Worm (Caenorhabditis elegans): ENCODE results near the gene T19C4.1.
"Not testable (repeated sequence)": the region's sequence is repeated elsewhere in the genome, so short reads cannot be mapped to it uniquely, and the experiment has no call there.

The T19C4.1 gene

DNA sequence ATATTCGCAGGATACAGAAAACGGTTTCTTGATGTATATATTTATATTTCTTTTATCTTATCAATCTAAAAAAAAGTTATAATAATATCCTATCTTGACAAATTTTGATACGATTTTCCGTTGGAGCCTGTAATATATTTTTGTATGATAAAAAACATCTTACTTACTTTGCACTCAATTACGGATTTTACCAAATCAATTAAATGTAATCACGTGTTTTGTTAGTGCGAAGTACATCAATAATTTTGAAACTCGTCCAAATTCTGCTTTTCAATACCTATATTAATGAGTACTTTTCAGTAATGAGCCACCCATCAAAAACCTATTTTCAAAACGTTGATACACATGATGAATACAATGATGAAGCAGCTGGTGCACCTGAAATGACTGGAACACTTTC, at the start of gene T19C4.1:
T19C4.1 (plus strand) TSS at position 301 of the 400 bp plus-strand sequence.
- no peak for TF ChIP-seq ceh-82 (tag; optimal IDR thresholded peaks at IDR 0.05)
- TF ChIP-seq nhr-11 (tag; optimal IDR thresholded peaks at IDR 0.05): no peak
- no peak for TF ChIP-seq isw-1 (GFP tag; IDR thresholded peaks at IDR 0.05)
- TF ChIP-seq nhr-77 (tag; optimal IDR thresholded peaks at IDR 0.05): no peak
- no peak for TF ChIP-seq ets-5 (GFP tag; IDR thresholded peaks at IDR 0.05)
- no peak for TF ChIP-seq Y116A8C.19 (tag; optimal IDR thresholded peaks at IDR 0.05; ENCODE audit: borderline replicate concordance)
- no peak for TF ChIP-seq C04F5.9 (tag; optimal IDR thresholded peaks at IDR 0.05)
- no peak for TF ChIP-seq pag-3 (tag; optimal IDR thresholded peaks at IDR 0.05; ENCODE audit: borderline replicate concordance, insufficient read depth)
- no peak for TF ChIP-seq C34B4.2 (tag; optimal IDR thresholded peaks at IDR 0.05)
- TF ChIP-seq ceh-90 (tag; optimal IDR thresholded peaks at IDR 0.05): no peak

DNA sequence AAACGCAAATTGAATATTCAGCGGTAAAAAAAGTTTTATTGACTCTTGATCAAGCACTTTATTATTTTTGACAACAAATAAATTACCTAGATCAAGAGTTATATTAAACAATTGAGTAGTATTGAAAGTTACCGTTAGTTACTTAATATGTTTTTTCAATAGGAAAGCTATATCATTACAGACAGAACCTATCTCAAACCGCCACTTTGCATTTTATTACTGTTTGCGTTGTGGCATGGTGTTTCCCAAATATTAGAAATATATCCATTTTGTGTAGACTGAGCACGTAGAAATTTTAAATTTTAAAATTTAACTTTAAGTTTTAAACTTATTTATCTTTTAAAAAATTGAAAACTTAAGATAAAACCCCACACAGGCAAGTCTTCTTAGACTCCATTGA, 45.1 kb upstream of the T19C4.1 start:
- TF ChIP-seq rnt-1 (tag; optimal IDR thresholded peaks at IDR 0.05): no peak
- no peak for TF ChIP-seq hlh-4 (tag; optimal IDR thresholded peaks at IDR 0.05)
- no peak for TF ChIP-seq aha-1 (tag; optimal IDR thresholded peaks at IDR 0.05)
- TF ChIP-seq C34B4.2 (tag; optimal IDR thresholded peaks at IDR 0.05): no peak
- TF ChIP-seq snpc-4 (tag; optimal IDR thresholded peaks at IDR 0.05): no peak
- no peak for TF ChIP-seq nhr-84 (tag; optimal IDR thresholded peaks at IDR 0.05)
- no peak for TF ChIP-seq unc-98 (GFP tag; IDR thresholded peaks at IDR 0.05)
- TF ChIP-seq egl-13 (tag; optimal IDR thresholded peaks at IDR 0.05): no peak

DNA sequence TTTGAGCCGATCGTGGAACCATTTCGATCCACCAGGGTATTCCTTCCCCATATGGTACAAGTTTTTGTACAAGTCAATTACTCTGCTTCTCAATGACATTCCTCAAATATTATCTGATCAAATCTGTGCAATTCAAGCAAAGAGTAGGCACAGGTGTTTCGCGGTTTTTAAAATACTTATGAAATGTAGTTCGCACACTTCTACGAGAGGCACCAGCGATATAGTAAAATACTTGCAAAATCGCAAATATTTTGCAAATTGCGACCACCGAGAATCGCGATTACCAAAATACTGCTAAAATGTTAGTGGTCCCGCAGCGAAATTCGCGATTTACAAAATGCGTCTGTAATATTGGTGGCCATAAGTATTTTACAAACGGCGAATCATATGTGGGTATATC, 39.9 kb upstream of the T19C4.1 start, which contains the start of gene Y42A5A.5:
Y42A5A.5 (minus strand) TSS at position 101 of the 400 bp plus-strand sequence.
- not testable (repeated sequence) for TF ChIP-seq nhr-77, nhr-71, unc-130 (tag; optimal IDR thresholded peaks at IDR 0.05)

DNA sequence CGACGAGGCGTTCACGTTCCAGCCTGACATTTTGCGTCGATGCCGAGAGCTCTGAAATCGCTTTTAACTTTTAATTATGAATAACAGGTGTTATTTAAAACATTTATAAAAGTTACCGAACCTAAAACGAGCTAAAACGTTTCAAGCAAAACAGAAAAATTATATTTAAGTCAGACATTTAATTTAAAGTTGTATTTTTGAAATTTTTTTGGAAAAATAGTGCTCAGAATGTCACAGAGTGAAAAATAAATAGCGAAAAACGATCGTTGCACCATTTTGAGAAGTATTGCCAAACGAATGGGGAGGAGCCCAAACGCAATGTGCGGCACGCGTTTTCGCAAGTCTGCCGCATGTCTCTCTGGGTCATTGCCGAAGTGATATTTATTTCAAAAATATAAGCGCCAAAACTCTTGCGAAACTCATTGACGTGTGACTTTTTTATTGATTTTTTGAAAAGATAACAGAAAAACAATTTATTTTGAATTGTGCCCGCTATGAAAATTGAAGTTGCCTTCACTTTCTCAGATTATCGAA, 36.4 kb upstream of the T19C4.1 start, which contains the start of gene erfa-3:
erfa-3 (minus strand) TSS at position 51 of the 534 bp plus-strand sequence.
- no peak for TF ChIP-seq vab-15 (tag; optimal IDR thresholded peaks at IDR 0.05)
- TF ChIP-seq lin-39 (tag; optimal IDR thresholded peaks at IDR 0.05): peak; percentile 62
- TF ChIP-seq C34B4.2 (tag; optimal IDR thresholded peaks at IDR 0.05): no peak
- TF ChIP-seq sptf-1 (tag; optimal IDR thresholded peaks at IDR 0.05): no peak
- no peak for TF ChIP-seq pag-3 (tag; optimal IDR thresholded peaks at IDR 0.05; ENCODE audit: borderline replicate concordance, insufficient read depth)
- TF ChIP-seq efl-3 (GFP tag; optimal IDR thresholded peaks at IDR 0.05): no peak
- no peak for TF ChIP-seq alr-1 (tag; optimal IDR thresholded peaks at IDR 0.05; ENCODE audit: borderline replicate concordance)
- peak; percentile 28 for TF ChIP-seq ceh-8 (GFP tag; optimal IDR thresholded peaks at IDR 0.05)
- TF ChIP-seq C16A3.4 (tag; optimal IDR thresholded peaks at IDR 0.05): peak; percentile 67
- TF ChIP-seq hpl-2 (GFP tag; optimal IDR thresholded peaks at IDR 0.05): peak; percentile 25
- TF ChIP-seq nhr-19 (GFP tag; conservative IDR thresholded peaks at IDR 0.05): peak; percentile 53
- no peak for TF ChIP-seq hlh-4 (tag; optimal IDR thresholded peaks at IDR 0.05)
- TF ChIP-seq unc-98 (GFP tag; IDR thresholded peaks at IDR 0.05): no peak
- TF ChIP-seq nhr-11 (tag; optimal IDR thresholded peaks at IDR 0.05): no peak
- peak; percentile 87 for TF ChIP-seq skn-1 (tag; optimal IDR thresholded peaks at IDR 0.05)
- TF ChIP-seq ces-1 (GFP tag; optimal IDR thresholded peaks at IDR 0.05): no peak
- TF ChIP-seq fkh-10 (GFP tag; optimal IDR thresholded peaks at IDR 0.05): no peak
- no peak for TF ChIP-seq hlh-17 (GFP tag; optimal IDR thresholded peaks at IDR 0.05; ENCODE audit: borderline replicate concordance)
- TF ChIP-seq nhr-85 (tag): peak; percentile 76
- TF ChIP-seq blmp-1 (tag; optimal IDR thresholded peaks at IDR 0.05): no peak
- no peak for TF ChIP-seq unc-62 (GFP tag; optimal IDR thresholded peaks at IDR 0.05)
- peak; percentile 24 for TF ChIP-seq fkh-8 (tag; optimal IDR thresholded peaks at IDR 0.05)
- TF ChIP-seq lir-3 (tag; optimal IDR thresholded peaks at IDR 0.05; ENCODE audit: poor library complexity): peak; percentile 15
- TF ChIP-seq tbx-2 (tag; optimal IDR thresholded peaks at IDR 0.05): peak; percentile 49
- TF ChIP-seq swsn-7 (tag; optimal IDR thresholded peaks at IDR 0.05): peak; percentile 66
- no peak for TF ChIP-seq mef-2 (tag; optimal IDR thresholded peaks at IDR 0.05)
- peak; percentile 34 for TF ChIP-seq sox-4 (tag; optimal IDR thresholded peaks at IDR 0.05)
- peak; percentile 38 for TF ChIP-seq unc-86 (tag; optimal IDR thresholded peaks at IDR 0.05)
- TF ChIP-seq sup-37 (GFP tag; optimal IDR thresholded peaks at IDR 0.05): no peak
- peak; percentile 68 for TF ChIP-seq nhr-76 (tag; optimal IDR thresholded peaks at IDR 0.05)
- TF ChIP-seq nhr-237 (tag; optimal IDR thresholded peaks at IDR 0.05): no peak
- TF ChIP-seq aha-1 (tag; optimal IDR thresholded peaks at IDR 0.05): no peak
- peak; percentile 64 to 73 (median 70) for TF ChIP-seq ceh-82 (tag; optimal IDR thresholded peaks at IDR 0.05)
- TF ChIP-seq ama-1 (optimal IDR thresholded peaks at IDR 0.05): no peak

All from whole organism, L1 larva.